Fruit fly (Drosophila melanogaster) whole organism, prepupa: ENCODE results near the gene LUBEL.

Experiments
- CG10669 ChIP-seq: fragments of 200-800 bp; sonication (Bioruptor generic); optimal IDR thresholded peaks from 3 replicates; lab custom pipeline; 2018; ENCODE audit warnings: missing biosample characterization, mild to moderate bottlenecking, missing genetic modification characterization, moderate library complexity
- CG11762 ChIP-seq: fragments of 200-800 bp; sonication (Bioruptor generic); optimal IDR thresholded peaks from 3 replicates; lab custom pipeline; 2016; ENCODE audit warnings: missing biosample characterization, missing genetic modification characterization; ENCODE audit not compliant: insufficient read depth
- CG11902 ChIP-seq: fragments of 200-800 bp; sonication (Bioruptor generic); optimal IDR thresholded peaks from 3 replicates; lab custom pipeline; 2016; ENCODE audit warnings: missing biosample characterization, missing genetic modification characterization
- CG6276 ChIP-seq: fragments of 200-800 bp; sonication (Bioruptor generic); optimal IDR thresholded peaks from 2 replicates; lab custom pipeline; 2017; ENCODE audit warnings: missing biosample characterization, mild to moderate bottlenecking, missing genetic modification characterization
- Ets96B ChIP-seq: fragments of 200-800 bp; optimal IDR thresholded peaks from 2 replicates; lab custom pipeline; 2019; ENCODE audit warnings: missing biosample characterization, mild to moderate bottlenecking, missing genetic modification characterization, moderate library complexity
- Gug ChIP-seq: fragments of 200-800 bp; sonication (Bioruptor generic); IDR thresholded peaks from 2 replicates; pipeline ENCODE4 v1.3.6; 2022; ENCODE audit warnings: missing biosample characterization, missing genetic modification characterization
- Sox102F ChIP-seq: fragments of 200-800 bp; sonication (Bioruptor generic); optimal IDR thresholded peaks from 2 replicates; lab custom pipeline; 2016; ENCODE audit warnings: missing biosample characterization, mild to moderate bottlenecking, missing genetic modification characterization
- Sox14 ChIP-seq: fragments of 200-800 bp; sonication (Bioruptor generic); optimal IDR thresholded peaks from 3 replicates; lab custom pipeline; 2016; ENCODE audit warnings: missing biosample characterization, missing genetic modification characterization
- achi ChIP-seq: fragments of 200-800 bp; sonication (Bioruptor generic); optimal IDR thresholded peaks from 3 replicates; lab custom pipeline; 2016; ENCODE audit warnings: missing biosample characterization, missing genetic modification characterization
- cyc ChIP-seq: fragments of 200-800 bp; sonication (Bioruptor generic); optimal IDR thresholded peaks from 3 replicates; lab custom pipeline; 2016; ENCODE audit warnings: missing biosample characterization, missing genetic modification characterization
- fd59A ChIP-seq: fragments of 200-800 bp; sonication (Bioruptor generic); optimal IDR thresholded peaks from 2 replicates; lab custom pipeline; 2017; ENCODE audit warnings: missing biosample characterization, mild to moderate bottlenecking, missing genetic modification characterization, missing genetic modification reagents
- salr ChIP-seq, 2 experiments: fragments of 200-800 bp; sonication (Bioruptor generic); optimal IDR thresholded peaks; 3 replicates each; lab custom pipeline; 2016 to 2018; ENCODE audit warnings: missing biosample characterization in 2 of 2, missing genetic modification characterization in 2 of 2, mild to moderate bottlenecking in 1 of 2
- vri ChIP-seq: fragments of 200-800 bp; sonication (Bioruptor generic); optimal IDR thresholded peaks from 3 replicates; lab custom pipeline; 2016; ENCODE audit warnings: missing biosample characterization, mild to moderate bottlenecking, missing genetic modification characterization

- TF ChIP-seq CG11762 (GFP tag; lab: Kevin White, UChicago): no peak
- no peak for TF ChIP-seq CG6276 (GFP tag; lab: Kevin White, UChicago)
- no peak for TF ChIP-seq Ets96B (tag; lab: Kevin White, UChicago)
- no peak for TF ChIP-seq Sox102F
- no peak for TF ChIP-seq Sox14
- no peak for TF ChIP-seq salr (GFP tag; optimal IDR thresholded peaks at IDR 0.05; lab: Kevin White, UChicago)
- no peak for TF ChIP-seq cyc
- no peak for TF ChIP-seq achi
- no peak for TF ChIP-seq vri
- TF ChIP-seq CG11902 (GFP tag; lab: Kevin White, UChicago): no peak
- TF ChIP-seq Gug: no peak
- TF ChIP-seq fd59A (GFP tag; lab: Kevin White, UChicago): no peak
- no peak for TF ChIP-seq CG10669
These were observed 56.3 kb downstream of the LUBEL start, which contains the start of gene AkhR for dm6 chr2L:6716182-6716770.
